Worm (Caenorhabditis elegans) whole organism, midembryonic: ENCODE measurements around the gene Y48E1B.8.

ENCODE experiments used
- T22C8.4 ChIP-seq: fragments of 200-800 bp; sonication (Bioruptor generic); IDR thresholded peaks from 2 replicates; pipeline ENCODE4 v1.3.6; 2022; ENCODE audit warnings: missing genetic modification characterization, missing compliant biosample characterization
- flt-1 ChIP-seq: fragments of 200-800 bp; sonication (Bioruptor generic); IDR thresholded peaks from 2 replicates; pipeline ENCODE4 v1.3.6; 2022; ENCODE audit warnings: missing genetic modification characterization, missing compliant biosample characterization
- klf-2 ChIP-seq: fragments of 200-800 bp; sonication (Bioruptor generic); conservative IDR thresholded peaks from 2 replicates; pipeline ENCODE4 v1.3.6; 2022; ENCODE audit warnings: missing genetic modification reagents, missing genetic modification characterization, missing compliant biosample characterization
- ref-1 ChIP-seq: fragments of 200-800 bp; sonication (Bioruptor generic); conservative IDR thresholded peaks from 2 replicates; pipeline ENCODE4 v1.3.6; 2022; ENCODE audit warnings: missing genetic modification reagents, missing genetic modification characterization, missing compliant biosample characterization
- tab-1 ChIP-seq: fragments of 200-800 bp; sonication (Bioruptor generic); IDR thresholded peaks from 2 replicates; pipeline ENCODE4 v1.3.6; 2022; ENCODE audit warnings: missing genetic modification characterization, missing compliant biosample characterization
- ztf-23 ChIP-seq: fragments of 200-800 bp; sonication (Bioruptor generic); IDR thresholded peaks from 2 replicates; pipeline ENCODE4 v1.3.6; 2022; ENCODE audit warnings: missing genetic modification reagents, missing genetic modification characterization, missing compliant biosample characterization
- ztf-29 ChIP-seq: fragments of 200-800 bp; sonication (Bioruptor generic); IDR thresholded peaks from 2 replicates; pipeline ENCODE4 v1.3.6; 2022; ENCODE audit warnings: missing genetic modification reagents, missing genetic modification characterization, missing compliant biosample characterization

DNA sequence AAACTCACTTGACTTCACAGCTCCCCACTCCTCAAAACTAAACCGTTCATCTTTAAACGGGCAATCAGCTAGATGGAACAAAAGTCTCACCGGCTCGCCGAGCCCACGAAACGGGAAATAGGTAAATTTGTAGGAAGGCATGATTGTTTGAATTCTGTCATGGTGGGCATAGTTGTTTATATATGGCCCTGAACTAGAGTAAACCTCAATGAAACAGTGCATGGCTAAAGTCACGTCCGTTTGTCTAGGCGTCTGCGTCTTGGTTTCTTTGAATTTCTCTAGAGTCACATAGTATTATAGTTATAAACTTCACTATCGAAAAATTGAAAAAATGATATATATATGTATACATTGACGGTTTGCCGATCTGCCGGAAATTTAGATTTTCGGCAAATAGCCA is 41.5 kb downstream of the Y48E1B.8 start, which contains the start of gene gst-19:
- TF ChIP-seq ref-1 (no peak), tab-1 (GFP tag; lab: Robert Waterston, UW) (no peak), flt-1 (GFP tag; lab: Robert Waterston, UW) (no peak), ztf-23 (GFP tag; lab: Robert Waterston, UW) (no peak), T22C8.4 (GFP tag; lab: Robert Waterston, UW) (no peak), ztf-29 (GFP tag; lab: Robert Waterston, UW) (no peak), klf-2 (GFP tag; lab: Robert Waterston, UW) (no peak)
